Worm (Caenorhabditis elegans) whole organism, L3 larva: ENCODE data around the gene Y102E9.3.

Experiments
- daf-12 ChIP-seq: fragments of 150-350 bp; optimal IDR thresholded peaks from 2 replicates; lab custom pipeline; 2014; ENCODE audit warnings: missing biosample characterization, missing genetic modification reagents, missing genetic modification characterization
- elt-3 ChIP-seq, 3 experiments: fragments of 150-350 bp in 1 of 3; sonication (generic microtip) in 2 of 3; optimal IDR thresholded peaks; 2 replicates in 2 of 3; 4 replicates in 1 of 3; lab custom pipeline; 2014 to 2017; ENCODE audit warnings: missing biosample characterization in 3 of 3, missing genetic modification characterization in 3 of 3
- mdl-1 ChIP-seq: fragments of 150-350 bp; optimal IDR thresholded peaks from 2 replicates; lab custom pipeline; 2014; ENCODE audit warnings: missing biosample characterization, missing genetic modification characterization
- sea-2 ChIP-seq: fragments of 150-350 bp; sonication (generic microtip); optimal IDR thresholded peaks from 4 replicates; lab custom pipeline; 2014; ENCODE audit warnings: missing biosample characterization, missing genetic modification reagents, missing genetic modification characterization
- skn-1 ChIP-seq: fragments of 150-350 bp; optimal IDR thresholded peaks from 2 replicates; lab custom pipeline; 2014; ENCODE audit warnings: missing biosample characterization, missing genetic modification characterization
- zag-1 ChIP-seq: fragments of 150-350 bp; optimal IDR thresholded peaks from 2 replicates; lab custom pipeline; 2014; ENCODE audit warnings: missing biosample characterization, missing genetic modification characterization

DNA sequence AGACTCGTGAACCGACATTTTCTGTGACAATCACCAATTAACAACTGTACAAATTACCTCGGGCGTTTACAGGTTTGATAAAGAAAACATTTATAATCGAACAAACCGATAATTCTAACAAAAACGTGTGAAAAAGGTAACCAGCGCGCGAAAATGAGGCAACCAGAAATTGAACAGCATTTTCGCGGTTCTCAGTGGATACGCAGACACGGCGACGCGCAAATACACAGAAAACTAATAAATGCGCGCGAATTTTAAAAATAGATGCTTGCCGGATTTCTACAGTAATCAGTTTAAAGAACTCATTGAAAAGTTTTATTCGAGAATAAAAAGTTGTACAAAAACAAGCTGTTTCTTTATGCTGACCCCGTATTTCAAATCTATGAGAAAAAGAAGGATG, 24.3 kb downstream of the Y102E9.3 start, which contains the start of gene isw-1:
- TF ChIP-seq elt-3 (tag; optimal IDR thresholded peaks at IDR 0.05; lab: Kevin White, UChicago) (no peak), daf-12 (no peak), skn-1 (tag; lab: Kevin White, UChicago) (no peak), zag-1 (tag; lab: Kevin White, UChicago) (no peak), mdl-1 (tag; lab: Kevin White, UChicago) (no peak), sea-2 (GFP tag; lab: Kevin White, UChicago) (no peak)
